Worm (Caenorhabditis elegans) whole organism, L2 larva: Measurements from ENCODE around the gene M6.4.

Source experiments
- F13H6.1 ChIP-seq: sonication (generic microtip); optimal IDR thresholded peaks from 2 replicates; lab custom pipeline; 2016; ENCODE audit warnings: missing genetic modification characterization, missing compliant biosample characterization
- R02D3.7 ChIP-seq: fragments of 150-350 bp; optimal IDR thresholded peaks from 2 replicates; lab custom pipeline; 2014; ENCODE audit warnings: missing biosample characterization, missing genetic modification characterization
- alr-1 ChIP-seq: fragments of 150-350 bp; optimal IDR thresholded peaks from 2 replicates; lab custom pipeline; 2014; ENCODE audit warnings: missing biosample characterization, missing genetic modification characterization
- blmp-1 ChIP-seq: sonication (generic microtip); optimal IDR thresholded peaks from 2 replicates; lab custom pipeline; 2017; ENCODE audit warnings: missing genetic modification characterization, mild to moderate bottlenecking, missing compliant biosample characterization, antibody characterized with exemption, moderate library complexity; ENCODE audit not compliant: insufficient read depth
- ceh-16 ChIP-seq: fragments of 150-350 bp; optimal IDR thresholded peaks from 2 replicates; lab custom pipeline; 2014; ENCODE audit warnings: missing biosample characterization, missing genetic modification characterization
- ceh-82 ChIP-seq: fragments of 150-350 bp; optimal IDR thresholded peaks from 2 replicates; lab custom pipeline; 2014; ENCODE audit warnings: missing biosample characterization, missing genetic modification characterization
- crh-2 ChIP-seq: sonication (generic microtip); optimal IDR thresholded peaks from 2 replicates; lab custom pipeline; 2017; ENCODE audit warnings: missing biosample characterization, missing genetic modification characterization
- dmd-4 ChIP-seq: sonication (generic microtip); optimal IDR thresholded peaks from 2 replicates; lab custom pipeline; 2017; ENCODE audit warnings: missing biosample characterization, missing genetic modification characterization
- egl-27 ChIP-seq: sonication (generic microtip); optimal IDR thresholded peaks from 3 replicates; lab custom pipeline; 2017; ENCODE audit warnings: missing biosample characterization, missing genetic modification reagents, missing genetic modification characterization
- elt-1 ChIP-seq: fragments of 150-350 bp; optimal IDR thresholded peaks from 2 replicates; lab custom pipeline; 2014; ENCODE audit warnings: missing biosample characterization, missing genetic modification characterization
- fos-1 ChIP-seq: fragments of 150-350 bp; optimal IDR thresholded peaks from 2 replicates; lab custom pipeline; 2014; ENCODE audit warnings: missing biosample characterization, missing genetic modification characterization
- gmeb-1 ChIP-seq: fragments of 150-350 bp; optimal IDR thresholded peaks from 2 replicates; lab custom pipeline; 2014; ENCODE audit warnings: missing biosample characterization, missing genetic modification characterization
- lin-11 ChIP-seq: fragments of 150-350 bp; sonication (generic microtip); optimal IDR thresholded peaks from 2 replicates; lab custom pipeline; 2014; ENCODE audit warnings: missing biosample characterization, missing genetic modification characterization, inconsistent platforms, mixed read lengths
- lin-13 ChIP-seq: fragments of 150-350 bp; optimal IDR thresholded peaks from 2 replicates; lab custom pipeline; 2014; ENCODE audit warnings: missing biosample characterization, missing genetic modification reagents, missing genetic modification characterization
- lin-39 ChIP-seq: fragments of 150-350 bp; optimal IDR thresholded peaks from 2 replicates; lab custom pipeline; 2014; ENCODE audit warnings: missing biosample characterization, missing genetic modification reagents, missing genetic modification characterization
- mab-5 ChIP-seq: fragments of 150-350 bp; optimal IDR thresholded peaks from 2 replicates; lab custom pipeline; 2014; ENCODE audit warnings: missing biosample characterization, missing genetic modification characterization
- mdl-1 ChIP-seq, 2 experiments: fragments of 150-350 bp in 1 of 2; sonication (generic microtip) in 1 of 2; optimal IDR thresholded peaks; 2 replicates each; lab custom pipeline; 2017; ENCODE audit warnings: missing biosample characterization in 2 of 2, missing genetic modification characterization in 2 of 2
- nhr-11 ChIP-seq: fragments of 150-350 bp; optimal IDR thresholded peaks from 2 replicates; lab custom pipeline; 2014; ENCODE audit warnings: missing biosample characterization, missing genetic modification characterization
- nhr-129 ChIP-seq: fragments of 150-350 bp; optimal IDR thresholded peaks from 2 replicates; lab custom pipeline; 2014; ENCODE audit warnings: missing biosample characterization, missing genetic modification characterization
- nhr-21 ChIP-seq: fragments of 150-350 bp; optimal IDR thresholded peaks from 2 replicates; lab custom pipeline; 2014; ENCODE audit warnings: missing biosample characterization, missing genetic modification characterization
- nhr-23 ChIP-seq: fragments of 150-350 bp; optimal IDR thresholded peaks from 2 replicates; lab custom pipeline; 2014; ENCODE audit warnings: missing biosample characterization, missing genetic modification reagents, missing genetic modification characterization
- nhr-77 ChIP-seq: fragments of 150-350 bp; optimal IDR thresholded peaks from 2 replicates; lab custom pipeline; 2014; ENCODE audit warnings: missing biosample characterization, missing genetic modification characterization
- peb-1 ChIP-seq: fragments of 150-350 bp; optimal IDR thresholded peaks from 2 replicates; lab custom pipeline; 2014; ENCODE audit warnings: missing biosample characterization, missing genetic modification characterization
- sem-4 ChIP-seq: fragments of 150-350 bp; optimal IDR thresholded peaks from 2 replicates; lab custom pipeline; 2014; ENCODE audit warnings: missing biosample characterization, missing genetic modification reagents, missing genetic modification characterization
- skn-1 ChIP-seq: sonication (generic microtip); optimal IDR thresholded peaks from 2 replicates; lab custom pipeline; 2017; ENCODE audit warnings: missing biosample characterization, missing genetic modification characterization
- sma-3 ChIP-seq: sonication (generic microtip); optimal IDR thresholded peaks from 2 replicates; lab custom pipeline; 2016; ENCODE audit warnings: missing genetic modification reagents, missing genetic modification characterization, missing compliant biosample characterization
- snpc-4 ChIP-seq: fragments of 150-350 bp; optimal IDR thresholded peaks from 2 replicates; lab custom pipeline; 2014; ENCODE audit warnings: missing biosample characterization, missing genetic modification characterization
- unc-39 ChIP-seq: fragments of 150-350 bp; optimal IDR thresholded peaks from 2 replicates; lab custom pipeline; 2014; ENCODE audit warnings: missing biosample characterization, missing genetic modification characterization
- unc-62 ChIP-seq: fragments of 150-350 bp; optimal IDR thresholded peaks from 2 replicates; lab custom pipeline; 2014; ENCODE audit warnings: missing biosample characterization, missing genetic modification reagents, missing genetic modification characterization
- zag-1 ChIP-seq: fragments of 150-350 bp; optimal IDR thresholded peaks from 2 replicates; lab custom pipeline; 2014; ENCODE audit warnings: missing biosample characterization, missing genetic modification characterization
- ztf-1 ChIP-seq: fragments of 200-800 bp; sonication (Bioruptor generic); conservative IDR thresholded peaks from 2 replicates; pipeline ENCODE4 v1.3.6; 2022; ENCODE audit warnings: missing genetic modification characterization, missing compliant biosample characterization
- ztf-11 ChIP-seq: sonication (generic microtip); optimal IDR thresholded peaks from 2 replicates; lab custom pipeline; 2017; ENCODE audit warnings: missing biosample characterization, missing genetic modification characterization
- ztf-4 ChIP-seq: fragments of 150-350 bp; optimal IDR thresholded peaks from 2 replicates; lab custom pipeline; 2014; ENCODE audit warnings: missing biosample characterization, missing genetic modification characterization

The M6.4 gene

ce11 chrX:666125-666524, 37.1 kb downstream of the M6.4 start, which contains the start of gene T19D7.5:
T19D7.5 (minus strand) TSS chrX:666225.
- TF ChIP-seq nhr-11 (tag; lab: Kevin White, UChicago) (no peak), zag-1 (tag; lab: Kevin White, UChicago) (no peak), lin-13 (GFP tag; lab: Kevin White, UChicago) (no peak), unc-39 (tag; lab: Kevin White, UChicago) (no peak), mdl-1 (tag; optimal IDR thresholded peaks at IDR 0.05; lab: Kevin White, UChicago) (no peak)

ce11 chrX:670603-671002, 41.6 kb downstream of the M6.4 start, which contains the start of gene T19D7.6:
T19D7.6 (minus strand) TSS chrX:670800.
- TF ChIP-seq nhr-23 (tag; lab: Kevin White, UChicago), result no peak
- TF ChIP-seq fos-1 (tag; lab: Kevin White, UChicago), result peak; percentile 54

ce11 chrX:671807-672206, 42.8 kb downstream of the M6.4 start, which contains the start of gene lgc-32:
lgc-32 (plus strand) TSS chrX:672107.
- TF ChIP-seq ceh-16 (tag; lab: Kevin White, UChicago) (no peak), skn-1 (no peak), nhr-129 (tag; lab: Kevin White, UChicago) (no peak), egl-27 (tag; lab: Kevin White, UChicago) (no peak), crh-2 (tag; lab: Kevin White, UChicago) (no peak), lin-11 (no peak), lin-39 (tag; lab: Kevin White, UChicago) (no peak), peb-1 (tag; lab: Kevin White, UChicago) (no peak), snpc-4 (no peak), F13H6.1 (no peak), gmeb-1 (no peak), ztf-11 (tag; lab: Kevin White, UChicago) (no peak), alr-1 (tag; lab: Kevin White, UChicago) (no peak), dmd-4 (tag; lab: Kevin White, UChicago) (no peak), ceh-82 (tag; lab: Kevin White, UChicago) (no peak), nhr-21 (no peak), ztf-1 (no peak), ztf-4 (no peak)

ce11 chrX:680920-681319, 51.9 kb downstream of the M6.4 start, which contains the start of gene T19D7.7:
T19D7.7 (minus strand) TSS chrX:681020.
- no peak for TF ChIP-seq mab-5
- no peak for TF ChIP-seq dmd-4 (tag; lab: Kevin White, UChicago)
- TF ChIP-seq sem-4, result no peak
- no peak for TF ChIP-seq lin-39 (tag; lab: Kevin White, UChicago)
- TF ChIP-seq nhr-77 (tag; lab: Kevin White, UChicago), result no peak
- no peak for TF ChIP-seq ceh-82 (tag; lab: Kevin White, UChicago)
- no peak for TF ChIP-seq gmeb-1
- no peak for TF ChIP-seq elt-1 (tag; lab: Kevin White, UChicago)
- TF ChIP-seq ztf-1, result no peak
- TF ChIP-seq nhr-21, result no peak
- no peak for TF ChIP-seq sma-3 (GFP tag; lab: Kevin White, UChicago)
- no peak for TF ChIP-seq R02D3.7 (tag; lab: Kevin White, UChicago)
- TF ChIP-seq ztf-4, result no peak
- no peak for TF ChIP-seq nhr-129 (tag; lab: Kevin White, UChicago)
- TF ChIP-seq blmp-1 (tag; lab: Kevin White, UChicago), result no peak
- no peak for TF ChIP-seq unc-62 (GFP tag; lab: Kevin White, UChicago)
- TF ChIP-seq mdl-1 (tag; optimal IDR thresholded peaks at IDR 0.05; lab: Kevin White, UChicago), result no peak

ce11 chrX:681413-681812, 52.4 kb downstream of the M6.4 start:
- TF ChIP-seq snpc-4 (peak; percentile 25), ztf-1 (no peak)
